Worm (Caenorhabditis elegans) whole organism, L1 larva: ENCODE measurements around the gene cpsf-1.
A peak's percentile ranks its signal among the peaks of the same experiment; 100 is the strongest.

Source experiments
- C04F5.9 ChIP-seq: sonication (generic microtip); optimal IDR thresholded peaks from 2 replicates; lab custom pipeline; 2016; ENCODE audit warnings: missing genetic modification characterization, missing compliant biosample characterization
- F16B12.6 ChIP-seq: fragments of 150-350 bp; optimal IDR thresholded peaks from 2 replicates; lab custom pipeline; 2014; ENCODE audit warnings: missing biosample characterization, missing genetic modification characterization
- aha-1 ChIP-seq: fragments of 150-350 bp; optimal IDR thresholded peaks from 2 replicates; lab custom pipeline; 2014; ENCODE audit warnings: missing biosample characterization, missing genetic modification characterization
- alr-1 ChIP-seq: fragments of 200-800 bp; sonication (Bioruptor generic); optimal IDR thresholded peaks from 2 replicates; lab custom pipeline; 2018; ENCODE audit warnings: borderline replicate concordance, mild to moderate bottlenecking, missing genetic modification characterization, missing compliant biosample characterization
- ceh-8 ChIP-seq: fragments of 200-800 bp; sonication (Bioruptor generic); optimal IDR thresholded peaks from 2 replicates; lab custom pipeline; 2018; ENCODE audit warnings: mild to moderate bottlenecking, missing genetic modification characterization, moderate library complexity, missing compliant biosample characterization
- ceh-90 ChIP-seq: sonication (generic microtip); optimal IDR thresholded peaks from 2 replicates; lab custom pipeline; 2016; ENCODE audit warnings: missing genetic modification characterization, missing compliant biosample characterization
- ces-1 ChIP-seq: fragments of 150-350 bp; optimal IDR thresholded peaks from 2 replicates; lab custom pipeline; 2014; ENCODE audit warnings: missing biosample characterization, missing genetic modification reagents, missing genetic modification characterization
- dsc-1 ChIP-seq: sonication (generic microtip); optimal IDR thresholded peaks from 2 replicates; lab custom pipeline; 2016; ENCODE audit warnings: mild to moderate bottlenecking, missing genetic modification characterization, missing compliant biosample characterization
- efl-1 ChIP-seq, 4 experiments: fragments of 150-350 bp; optimal IDR thresholded peaks in 3 of 4; peaks in 1 of 4; 1 replicate in 1 of 4; 2 replicates in 3 of 4; lab custom pipeline; 2014; ENCODE audit warnings: missing biosample characterization in 2 of 4, missing genetic modification characterization in 2 of 4, missing genetic modification reagents in 2 of 4
- efl-3 ChIP-seq: fragments of 200-800 bp; sonication (Bioruptor generic); optimal IDR thresholded peaks from 2 replicates; lab custom pipeline; 2018; ENCODE audit warnings: mild to moderate bottlenecking, missing genetic modification characterization, missing compliant biosample characterization
- egl-13 ChIP-seq: sonication (generic microtip); optimal IDR thresholded peaks from 2 replicates; lab custom pipeline; 2016; ENCODE audit warnings: missing genotype, missing genetic modification reagents, missing genetic modification characterization, missing compliant biosample characterization
- egl-27 ChIP-seq, 2 experiments: fragments of 150-350 bp in 1 of 2; sonication (generic microtip); optimal IDR thresholded peaks; 3 replicates each; lab custom pipeline; 2017 to 2018; ENCODE audit warnings: missing biosample characterization in 2 of 2, missing genetic modification characterization in 2 of 2, missing genetic modification reagents in 2 of 2
- elt-2 ChIP-seq: sonication (generic microtip); optimal IDR thresholded peaks from 2 replicates; lab custom pipeline; 2016; ENCODE audit warnings: missing genetic modification characterization, mild to moderate bottlenecking, inconsistent platforms, missing compliant biosample characterization, missing genetic modification reagents
- fkh-10 ChIP-seq: sonication (generic microtip); optimal IDR thresholded peaks from 2 replicates; lab custom pipeline; 2017; ENCODE audit warnings: missing biosample characterization, missing genetic modification reagents, missing genetic modification characterization
- fkh-4 ChIP-seq: sonication (generic microtip); optimal IDR thresholded peaks from 2 replicates; lab custom pipeline; 2016; ENCODE audit warnings: missing compliant biosample characterization, missing genetic modification characterization, borderline replicate concordance
- fkh-8 ChIP-seq: sonication (generic microtip); optimal IDR thresholded peaks from 2 replicates; lab custom pipeline; 2016; ENCODE audit warnings: mild to moderate bottlenecking, missing genetic modification characterization, missing compliant biosample characterization
- irx-1 ChIP-seq: sonication (generic microtip); optimal IDR thresholded peaks from 2 replicates; lab custom pipeline; 2016; ENCODE audit warnings: missing genetic modification characterization, missing compliant biosample characterization
- isw-1 ChIP-seq: fragments of 200-800 bp; sonication (Bioruptor generic); IDR thresholded peaks from 2 replicates; pipeline ENCODE4 v1.3.6; 2022; ENCODE audit warnings: missing genetic modification characterization, missing compliant biosample characterization
- lin-13 ChIP-seq: fragments of 150-350 bp; optimal IDR thresholded peaks from 2 replicates; lab custom pipeline; 2014; ENCODE audit warnings: missing biosample characterization, missing genetic modification reagents, missing genetic modification characterization
- lin-14 ChIP-seq: fragments of 200-800 bp; sonication (Bioruptor generic); optimal IDR thresholded peaks from 2 replicates; lab custom pipeline; 2018; ENCODE audit warnings: mild to moderate bottlenecking, missing genetic modification characterization, moderate library complexity, missing compliant biosample characterization
- lin-15B ChIP-seq: fragments of 150-350 bp; sonication (generic microtip); optimal IDR thresholded peaks from 3 replicates; lab custom pipeline; 2014; ENCODE audit warnings: missing biosample characterization, missing genetic modification characterization
- lin-35 ChIP-seq, 2 experiments: fragments of 150-350 bp; optimal IDR thresholded peaks; 2 replicates each; lab custom pipeline; 2014; ENCODE audit warnings: missing biosample characterization in 2 of 2, missing genetic modification characterization in 2 of 2, missing genetic modification reagents in 2 of 2
- lin-39 ChIP-seq: fragments of 150-350 bp; optimal IDR thresholded peaks from 2 replicates; lab custom pipeline; 2014; ENCODE audit warnings: missing biosample characterization, missing genetic modification reagents, missing genetic modification characterization
- lsy-2 ChIP-seq, 2 experiments: fragments of 150-350 bp; optimal IDR thresholded peaks; 2 replicates each; lab custom pipeline; 2014; ENCODE audit warnings: missing biosample characterization in 2 of 2, missing genetic modification characterization in 2 of 2
- mab-9 ChIP-seq: fragments of 200-800 bp; sonication (Bioruptor generic); IDR thresholded peaks from 2 replicates; pipeline ENCODE4 v1.3.6; 2022; ENCODE audit warnings: missing genetic modification reagents, missing genetic modification characterization, missing compliant biosample characterization
- mdl-1 ChIP-seq, 2 experiments: fragments of 150-350 bp; optimal IDR thresholded peaks; 2 replicates each; lab custom pipeline; 2014 to 2017; ENCODE audit warnings: missing biosample characterization in 2 of 2, missing genetic modification characterization in 2 of 2, inconsistent platforms in 1 of 2
- nhr-11 ChIP-seq: fragments of 150-350 bp; optimal IDR thresholded peaks from 2 replicates; lab custom pipeline; 2014; ENCODE audit warnings: missing biosample characterization, missing genetic modification characterization
- nhr-12 ChIP-seq: sonication (generic microtip); optimal IDR thresholded peaks from 2 replicates; lab custom pipeline; 2017; ENCODE audit warnings: missing biosample characterization, missing genetic modification characterization
- nhr-19 ChIP-seq: fragments of 200-800 bp; sonication (Bioruptor generic); conservative IDR thresholded peaks from 2 replicates; pipeline ENCODE4 v1.3.6; 2022; ENCODE audit warnings: missing genetic modification characterization, missing compliant biosample characterization
- nhr-20 ChIP-seq: sonication (generic microtip); optimal IDR thresholded peaks from 2 replicates; lab custom pipeline; 2016; ENCODE audit warnings: mild to moderate bottlenecking, missing genetic modification characterization, missing compliant biosample characterization
- nhr-237 ChIP-seq: fragments of 150-350 bp; optimal IDR thresholded peaks from 2 replicates; lab custom pipeline; 2014; ENCODE audit warnings: missing biosample characterization, missing genetic modification characterization
- nhr-71 ChIP-seq: sonication (generic microtip); optimal IDR thresholded peaks from 2 replicates; lab custom pipeline; 2016; ENCODE audit warnings: mild to moderate bottlenecking, missing genetic modification characterization, moderate library complexity, missing compliant biosample characterization
- nhr-90 ChIP-seq: sonication (generic microtip); optimal IDR thresholded peaks from 2 replicates; lab custom pipeline; 2016; ENCODE audit warnings: mild to moderate bottlenecking, missing genetic modification characterization, missing compliant biosample characterization; ENCODE audit not compliant: poor library complexity
- pag-3 ChIP-seq: sonication (generic microtip); optimal IDR thresholded peaks from 2 replicates; lab custom pipeline; 2017; ENCODE audit warnings: missing genetic modification characterization, mild to moderate bottlenecking, missing compliant biosample characterization, antibody characterized with exemption, borderline replicate concordance; ENCODE audit not compliant: insufficient read depth
- rnt-1 ChIP-seq: sonication (generic microtip); optimal IDR thresholded peaks from 2 replicates; lab custom pipeline; 2016; ENCODE audit warnings: mild to moderate bottlenecking, missing genetic modification characterization, moderate library complexity, missing compliant biosample characterization
- snpc-4 ChIP-seq: fragments of 150-350 bp; optimal IDR thresholded peaks from 2 replicates; lab custom pipeline; 2014; ENCODE audit warnings: missing biosample characterization, missing genetic modification characterization
- snu-23 ChIP-seq: sonication (generic microtip); optimal IDR thresholded peaks from 2 replicates; lab custom pipeline; 2016; ENCODE audit warnings: missing genetic modification characterization, missing compliant biosample characterization
- swsn-7 ChIP-seq: sonication (generic microtip); optimal IDR thresholded peaks from 2 replicates; lab custom pipeline; 2016; ENCODE audit warnings: missing genetic modification characterization, missing compliant biosample characterization
- tbx-2 ChIP-seq: sonication (generic microtip); optimal IDR thresholded peaks from 2 replicates; lab custom pipeline; 2016; ENCODE audit warnings: missing genetic modification characterization, missing compliant biosample characterization
- unc-130 ChIP-seq: fragments of 150-350 bp; optimal IDR thresholded peaks from 2 replicates; lab custom pipeline; 2017; ENCODE audit warnings: missing biosample characterization, missing genetic modification characterization, inconsistent platforms
- unc-30 ChIP-seq: sonication (generic microtip); optimal IDR thresholded peaks from 2 replicates; lab custom pipeline; 2017; ENCODE audit warnings: missing biosample characterization, missing genetic modification characterization
- unc-86 ChIP-seq: sonication (generic microtip); optimal IDR thresholded peaks from 2 replicates; lab custom pipeline; 2016; ENCODE audit warnings: missing genetic modification characterization, missing compliant biosample characterization
- vab-15 ChIP-seq: sonication (generic microtip); optimal IDR thresholded peaks from 2 replicates; lab custom pipeline; 2017; ENCODE audit warnings: missing genotype, mild to moderate bottlenecking, missing genetic modification characterization, missing compliant biosample characterization
- zip-4 ChIP-seq: fragments of 200-800 bp; sonication (Bioruptor generic); optimal IDR thresholded peaks from 2 replicates; lab custom pipeline; 2018; ENCODE audit warnings: mild to moderate bottlenecking, missing genetic modification characterization, moderate library complexity, missing compliant biosample characterization
- ztf-11 ChIP-seq, 2 experiments: sonication (generic microtip); optimal IDR thresholded peaks; 2 replicates each; lab custom pipeline; 2016 to 2017; ENCODE audit warnings: missing genetic modification characterization in 2 of 2, missing biosample characterization in 1 of 2, missing compliant biosample characterization in 1 of 2

Gene cpsf-1

DNA sequence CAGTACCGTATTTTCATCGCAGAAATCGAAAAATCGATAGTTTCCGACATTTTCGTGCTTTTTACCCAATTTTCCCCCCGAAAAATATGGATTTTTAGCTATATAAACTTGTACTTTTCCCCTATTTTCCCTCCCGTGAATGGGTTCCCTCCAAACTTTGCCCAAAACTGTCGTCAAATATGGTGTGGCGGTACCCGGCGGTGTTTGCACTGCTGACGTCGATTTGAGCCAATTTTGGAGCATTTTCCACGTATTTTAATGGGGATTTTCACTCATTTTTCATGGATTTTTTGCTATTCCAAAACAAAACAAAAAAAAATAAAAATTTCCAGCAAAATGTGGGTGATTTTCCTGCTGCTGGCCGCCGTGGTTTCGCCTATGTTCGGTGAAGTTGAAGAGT, 59.4 kb downstream of the cpsf-1 start, which contains the start of gene Y76B12C.3 (continued):
- TF ChIP-seq nhr-90 (tag; lab: Kevin White, UChicago) (no peak), lsy-2 (tag; optimal IDR thresholded peaks at IDR 0.05; lab: Kevin White, UChicago) (peak in 1 of 2 experiments; percentile 44), ceh-8 (GFP tag; lab: Kevin White, UChicago) (no peak), C04F5.9 (tag; lab: Kevin White, UChicago) (no peak), nhr-20 (tag; lab: Kevin White, UChicago) (no peak), irx-1 (no peak), elt-2 (tag; lab: Kevin White, UChicago) (no peak), fkh-4 (no peak), lin-13 (GFP tag; lab: Kevin White, UChicago) (no peak), unc-30 (tag; lab: Kevin White, UChicago) (no peak), F16B12.6 (tag; lab: Kevin White, UChicago) (peak; percentile 82), alr-1 (no peak), isw-1 (GFP tag; lab: Robert Waterston, UW) (no peak), ceh-90 (no peak), unc-86 (tag; lab: Kevin White, UChicago) (no peak), snu-23 (GFP tag; lab: Kevin White, UChicago) (peak; percentile 2), lin-14 (GFP tag; lab: Kevin White, UChicago) (no peak), fkh-8 (tag; lab: Kevin White, UChicago) (no peak), lin-15B (tag; lab: Kevin White, UChicago) (no peak), efl-3 (GFP tag; lab: Kevin White, UChicago) (no peak), egl-27 (tag; optimal IDR thresholded peaks at IDR 0.05; lab: Kevin White, UChicago) (no peak), mab-9 (no peak), egl-13 (tag; lab: Kevin White, UChicago) (no peak), lin-39 (no peak), efl-1 (optimal IDR thresholded peaks at IDR 0.05; lab: Kevin White, UChicago) (peak; percentile 11 to 26), efl-1 (GFP tag; optimal IDR thresholded peaks at IDR 0.05 in 1 of 2; lab: Kevin White, UChicago) (peak; percentile 33 to 93), ztf-11 (tag; optimal IDR thresholded peaks at IDR 0.05; lab: Kevin White, UChicago) (no peak), dsc-1 (no peak), aha-1 (tag; lab: Kevin White, UChicago) (no peak), fkh-10 (GFP tag; lab: Kevin White, UChicago) (no peak), lin-35 (GFP tag; optimal IDR thresholded peaks at IDR 0.05; lab: Kevin White, UChicago) (peak; percentile 31 to 54), mdl-1 (tag; optimal IDR thresholded peaks at IDR 0.05; lab: Kevin White, UChicago) (no peak), snpc-4 (no peak), swsn-7 (tag; lab: Kevin White, UChicago) (no peak), ces-1 (GFP tag; lab: Kevin White, UChicago) (no peak), nhr-237 (tag; lab: Kevin White, UChicago) (no peak), tbx-2 (tag; lab: Kevin White, UChicago) (no peak), vab-15 (tag; lab: Kevin White, UChicago) (no peak), nhr-11 (tag; lab: Kevin White, UChicago) (no peak), rnt-1 (tag; lab: Kevin White, UChicago) (no peak)

DNA sequence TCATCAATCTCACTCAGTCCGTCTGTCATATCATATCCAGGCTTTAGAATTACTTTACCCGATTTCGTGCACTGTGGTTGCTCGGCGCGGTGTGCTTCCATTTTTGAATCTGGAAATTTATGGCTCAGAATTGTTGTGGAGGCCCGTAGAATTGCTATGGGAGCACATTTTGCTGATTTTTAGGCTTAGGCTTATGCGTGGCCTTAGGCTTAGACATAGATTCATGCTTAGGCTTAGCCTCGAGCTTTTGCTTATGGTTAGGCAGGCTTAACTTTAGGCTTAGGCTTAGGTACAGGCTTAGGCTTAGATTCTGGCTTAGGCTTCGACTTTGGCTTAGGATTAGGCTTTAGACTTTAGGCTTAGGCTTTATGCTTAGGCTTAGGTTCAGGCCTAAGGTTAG, 60.5 kb downstream of the cpsf-1 start, which contains the start of gene Y76B12C.4:
Y76B12C.4 (minus strand) TSS at position 101 of the 400 bp plus-strand sequence.
- no peak for TF ChIP-seq pag-3 (tag; lab: Kevin White, UChicago)
- no peak for TF ChIP-seq zip-4 (GFP tag; lab: Kevin White, UChicago)
- TF ChIP-seq unc-130 (tag; lab: Kevin White, UChicago): no peak
- no peak for TF ChIP-seq lin-35 (GFP tag; optimal IDR thresholded peaks at IDR 0.05; lab: Kevin White, UChicago)
- no peak for TF ChIP-seq irx-1
- no peak for TF ChIP-seq lin-39
- TF ChIP-seq nhr-71 (tag; lab: Kevin White, UChicago): no peak
- TF ChIP-seq nhr-19 (GFP tag; lab: Robert Waterston, UW): no peak
- no peak for TF ChIP-seq nhr-237 (tag; lab: Kevin White, UChicago)
- TF ChIP-seq ceh-90: no peak
- no peak for TF ChIP-seq snu-23 (GFP tag; lab: Kevin White, UChicago)
- no peak for TF ChIP-seq nhr-12 (tag; lab: Kevin White, UChicago)
- TF ChIP-seq, all 84 proteins: peak for 0
